Worm (Caenorhabditis elegans): ENCODE data around the gene ZK1193.2.

- TF ChIP-seq ama-1 (optimal IDR thresholded peaks at IDR 0.05): no peak
- no peak for TF ChIP-seq flt-1 (GFP tag; IDR thresholded peaks at IDR 0.05)
- TF ChIP-seq B0310.2 (tag; optimal IDR thresholded peaks at IDR 0.05): no peak
- TF ChIP-seq hmg-4 (GFP tag; optimal IDR thresholded peaks at IDR 0.05): no peak
- no peak for TF ChIP-seq scrt-1 (GFP tag; IDR thresholded peaks at IDR 0.05)
- TF ChIP-seq hnd-1 (tag; optimal IDR thresholded peaks at IDR 0.05): no peak
- no peak for TF ChIP-seq pes-1 (GFP tag; IDR thresholded peaks at IDR 0.05)
- no peak for TF ChIP-seq ets-7 (tag; optimal IDR thresholded peaks at IDR 0.05)
Observed at ce11 chrX:433029-433693, 7.7 kb upstream of the ZK1193.2 start.
